Fruit fly (Drosophila melanogaster) Kc167 (cell line): ENCODE data around the gene CG6985.

ENCODE experiments used
- h ChIP-seq: fragments of >200 bp; optimal IDR thresholded peaks from 3 replicates; lab custom pipeline; 2018; ENCODE audit warnings: missing external identifiers
- psq ChIP-seq: fragments of >200 bp; optimal IDR thresholded peaks from 2 replicates; lab custom pipeline; 2017; ENCODE audit warnings: missing external identifiers

DNA sequence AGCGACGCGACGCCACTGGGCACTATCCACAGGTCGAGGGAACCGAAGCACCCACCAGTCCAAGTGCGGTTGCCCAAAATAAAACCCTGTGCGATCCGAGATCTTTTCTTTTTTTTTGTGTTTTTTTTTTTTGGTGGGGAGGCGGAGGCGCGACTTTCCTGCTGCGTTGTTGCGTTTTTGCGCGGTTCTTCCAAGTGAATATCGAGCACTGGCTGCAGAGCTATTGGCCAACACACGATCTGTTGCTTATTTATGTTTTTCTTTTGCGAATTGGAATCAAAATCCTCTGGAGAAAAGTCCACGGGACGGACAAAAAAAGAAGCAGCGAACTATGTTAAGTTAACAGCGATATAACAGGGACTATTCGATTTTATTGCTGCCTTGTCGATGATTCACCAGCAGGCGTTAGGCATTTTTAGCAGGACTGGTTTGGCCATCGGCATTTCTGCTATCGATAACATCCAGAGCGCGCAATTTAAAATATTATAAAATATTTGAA lies 20.1 kb upstream of the CG6985 start, which contains the start of gene wge:
- peak; percentile 23 for TF ChIP-seq psq
- no peak for TF ChIP-seq h
